Worm (Caenorhabditis elegans) whole organism, L4 larva: ENCODE measurements around the gene fkb-1.
A peak's percentile ranks its signal among the peaks of the same experiment; 100 is the strongest.

ENCODE experiments used
- D1046.2 ChIP-seq: fragments of 200-800 bp; sonication (Bioruptor generic); IDR thresholded peaks from 2 replicates; pipeline ENCODE4 v1.3.6; 2022; ENCODE audit warnings: missing genetic modification characterization, missing compliant biosample characterization
- T20F7.1 ChIP-seq: fragments of 200-800 bp; sonication (Bioruptor generic); optimal IDR thresholded peaks from 2 replicates; lab custom pipeline; 2018; ENCODE audit warnings: mild to moderate bottlenecking, missing genetic modification characterization, missing compliant biosample characterization
- T26A8.4 ChIP-seq: fragments of 200-800 bp; sonication (Bioruptor generic); IDR thresholded peaks from 2 replicates; pipeline ENCODE4 v1.3.6; 2022; ENCODE audit warnings: missing genetic modification characterization, missing compliant biosample characterization
- Y48G9A.11 ChIP-seq: fragments of 200-800 bp; sonication (Bioruptor generic); IDR thresholded peaks from 2 replicates; pipeline ENCODE4 v1.3.6; 2022; ENCODE audit warnings: missing genetic modification reagents, missing genetic modification characterization, missing compliant biosample characterization
- ZK546.5 ChIP-seq, 2 experiments: sonication (generic microtip); optimal IDR thresholded peaks; 2 replicates each; lab custom pipeline; 2017; ENCODE audit warnings: missing biosample characterization in 2 of 2, missing genetic modification characterization in 2 of 2
- aha-1 ChIP-seq: fragments of 150-350 bp; peaks from one replicate; lab custom pipeline; 2014; ENCODE audit warnings: missing biosample characterization, missing genetic modification characterization
- aly-2 ChIP-seq: sonication (generic microtip); optimal IDR thresholded peaks from 2 replicates; lab custom pipeline; 2018; ENCODE audit warnings: missing biosample characterization, missing genetic modification characterization
- ceh-20 ChIP-seq: fragments of 200-800 bp; sonication (Bioruptor generic); IDR thresholded peaks from 2 replicates; pipeline ENCODE4 v1.3.6; 2022; ENCODE audit warnings: missing genetic modification reagents, missing genetic modification characterization, missing compliant biosample characterization
- ceh-28 ChIP-seq: fragments of 150-350 bp; optimal IDR thresholded peaks from 2 replicates; lab custom pipeline; 2014; ENCODE audit warnings: missing biosample characterization, missing genetic modification reagents, missing genetic modification characterization
- ceh-82 ChIP-seq: sonication (generic microtip); optimal IDR thresholded peaks from 2 replicates; lab custom pipeline; 2017; ENCODE audit warnings: missing biosample characterization, missing genetic modification characterization
- cey-2 ChIP-seq: sonication (generic microtip); optimal IDR thresholded peaks from 3 replicates; lab custom pipeline; 2017; ENCODE audit warnings: missing genetic modification characterization, mild to moderate bottlenecking, missing compliant biosample characterization, antibody characterized with exemption, borderline replicate concordance; ENCODE audit not compliant: insufficient read depth
- ctbp-1 ChIP-seq: fragments of 200-800 bp; sonication (Bioruptor generic); IDR thresholded peaks from 2 replicates; pipeline ENCODE4 v1.3.6; 2022; ENCODE audit warnings: missing genetic modification reagents, missing genetic modification characterization, missing compliant biosample characterization
- daf-16 ChIP-seq, 3 experiments: sonication (generic microtip); optimal IDR thresholded peaks; 2 replicates each; lab custom pipeline; 2016 to 2017; ENCODE audit warnings: missing genetic modification characterization in 3 of 3, missing genetic modification reagents in 3 of 3, mild to moderate bottlenecking in 2 of 3, missing compliant biosample characterization in 2 of 3, missing biosample characterization in 1 of 3, moderate library complexity in 1 of 3
- dpl-1 ChIP-seq: fragments of 150-350 bp; optimal IDR thresholded peaks from 2 replicates; lab custom pipeline; 2014; ENCODE audit warnings: missing biosample characterization, missing genetic modification reagents, missing genetic modification characterization
- duxl-1 ChIP-seq: sonication (generic microtip); optimal IDR thresholded peaks from 2 replicates; lab custom pipeline; 2016; ENCODE audit warnings: mild to moderate bottlenecking, missing genetic modification characterization, moderate library complexity, missing compliant biosample characterization; ENCODE audit not compliant: poor library complexity
- dve-1 ChIP-seq: sonication (generic microtip); optimal IDR thresholded peaks from 2 replicates; lab custom pipeline; 2017; ENCODE audit warnings: antibody characterized with exemption, mild to moderate bottlenecking, missing genetic modification characterization, missing compliant biosample characterization; ENCODE audit not compliant: insufficient read depth
- gei-8 ChIP-seq: fragments of 200-800 bp; sonication (Bioruptor generic); optimal IDR thresholded peaks from 2 replicates; lab custom pipeline; 2018; ENCODE audit warnings: mild to moderate bottlenecking, missing genetic modification characterization, missing compliant biosample characterization
- hif-1 ChIP-seq, 2 experiments: sonication (generic microtip); optimal IDR thresholded peaks; 2 replicates each; lab custom pipeline; 2016 to 2017; ENCODE audit warnings: missing compliant biosample characterization in 2 of 2, missing genetic modification characterization in 2 of 2, missing genetic modification reagents in 2 of 2, missing genotype in 2 of 2, mild to moderate bottlenecking in 1 of 2
- hlh-11 ChIP-seq: fragments of 200-800 bp; sonication (Bioruptor generic); optimal IDR thresholded peaks from 2 replicates; lab custom pipeline; 2018; ENCODE audit warnings: mild to moderate bottlenecking, missing genetic modification characterization, missing compliant biosample characterization
- hlh-30 ChIP-seq: sonication (generic microtip); optimal IDR thresholded peaks from 2 replicates; lab custom pipeline; 2017; ENCODE audit warnings: antibody characterized with exemption, mild to moderate bottlenecking, missing genetic modification characterization, missing compliant biosample characterization; ENCODE audit not compliant: insufficient read depth
- lir-3 ChIP-seq: sonication (generic microtip); optimal IDR thresholded peaks from 2 replicates; lab custom pipeline; 2016; ENCODE audit warnings: mild to moderate bottlenecking, missing genetic modification characterization, missing compliant biosample characterization
- madf-9 ChIP-seq: fragments of 200-800 bp; sonication (Bioruptor generic); conservative IDR thresholded peaks from 2 replicates; pipeline ENCODE4 v1.3.6; 2022; ENCODE audit warnings: missing genetic modification reagents, missing genetic modification characterization, missing compliant biosample characterization
- mdl-1 ChIP-seq, 2 experiments: fragments of 150-350 bp in 1 of 2; sonication (generic microtip) in 1 of 2; optimal IDR thresholded peaks; 2 replicates each; lab custom pipeline; 2014 to 2017; ENCODE audit warnings: missing biosample characterization in 2 of 2, missing genetic modification characterization in 2 of 2
- mdt-29 ChIP-seq: fragments of 200-800 bp; sonication (Bioruptor generic); IDR thresholded peaks from 2 replicates; pipeline ENCODE4 v1.3.6; 2022; ENCODE audit warnings: missing genetic modification reagents, missing genetic modification characterization, missing compliant biosample characterization
- mep-1 ChIP-seq: fragments of 150-350 bp; sonication (generic microtip); optimal IDR thresholded peaks from 3 replicates; lab custom pipeline; 2014; ENCODE audit warnings: missing biosample characterization, missing genetic modification characterization
- mes-2 ChIP-seq: sonication (generic microtip); optimal IDR thresholded peaks from 2 replicates; lab custom pipeline; 2016; ENCODE audit warnings: missing genotype, mild to moderate bottlenecking, missing genetic modification characterization, missing compliant biosample characterization; ENCODE audit not compliant: poor library complexity, severe bottlenecking
- mxl-3 ChIP-seq: fragments of 200-800 bp; sonication (Bioruptor generic); optimal IDR thresholded peaks from 2 replicates; lab custom pipeline; 2018; ENCODE audit warnings: mild to moderate bottlenecking, missing genetic modification characterization, missing compliant biosample characterization
- nhr-102 ChIP-seq: sonication (generic microtip); optimal IDR thresholded peaks from 2 replicates; lab custom pipeline; 2016; ENCODE audit warnings: mild to moderate bottlenecking, missing genetic modification characterization, moderate library complexity, missing compliant biosample characterization
- nhr-25 ChIP-seq: sonication (generic microtip); optimal IDR thresholded peaks from 2 replicates; lab custom pipeline; 2017; ENCODE audit warnings: missing genetic modification characterization, mild to moderate bottlenecking, missing compliant biosample characterization, antibody characterized with exemption, moderate library complexity, borderline replicate concordance; ENCODE audit not compliant: insufficient read depth
- nhr-28 ChIP-seq: fragments of 150-350 bp; optimal IDR thresholded peaks from 2 replicates; lab custom pipeline; 2014; ENCODE audit warnings: missing biosample characterization, missing genetic modification characterization
- nhr-41 ChIP-seq: fragments of 200-800 bp; sonication (Bioruptor generic); IDR thresholded peaks from 2 replicates; pipeline ENCODE4 v1.3.6; 2022; ENCODE audit warnings: missing genetic modification reagents, missing genetic modification characterization, missing compliant biosample characterization
- nhr-42 ChIP-seq: fragments of 200-800 bp; sonication (Bioruptor generic); IDR thresholded peaks from 2 replicates; pipeline ENCODE4 v1.3.6; 2022; ENCODE audit warnings: missing genetic modification characterization, missing compliant biosample characterization
- nhr-48 ChIP-seq: sonication (generic microtip); optimal IDR thresholded peaks from 2 replicates; lab custom pipeline; 2016; ENCODE audit warnings: mild to moderate bottlenecking, missing genetic modification characterization, missing compliant biosample characterization
- nhr-77 ChIP-seq: fragments of 150-350 bp; optimal IDR thresholded peaks from 2 replicates; lab custom pipeline; 2014; ENCODE audit warnings: missing biosample characterization, missing genetic modification characterization
- tag-97 ChIP-seq: fragments of 200-800 bp; sonication (Bioruptor generic); IDR thresholded peaks from 2 replicates; pipeline ENCODE4 v1.3.6; 2022; ENCODE audit warnings: missing genetic modification characterization, missing compliant biosample characterization
- tra-1 ChIP-seq: fragments of 200-800 bp; sonication (Bioruptor generic); IDR thresholded peaks from 2 replicates; pipeline ENCODE4 v1.3.6; 2022; ENCODE audit warnings: missing genetic modification reagents, missing genetic modification characterization, missing compliant biosample characterization
- unc-39 ChIP-seq: sonication (generic microtip); optimal IDR thresholded peaks from 2 replicates; lab custom pipeline; 2017; ENCODE audit warnings: missing biosample characterization, missing genetic modification characterization
- zag-1 ChIP-seq: fragments of 150-350 bp; optimal IDR thresholded peaks from 2 replicates; lab custom pipeline; 2014; ENCODE audit warnings: missing biosample characterization, missing genetic modification characterization
- zfp-3 ChIP-seq: fragments of 200-800 bp; sonication (Bioruptor generic); conservative IDR thresholded peaks from 2 replicates; pipeline ENCODE4 v1.3.6; 2022; ENCODE audit warnings: missing genetic modification reagents, missing genetic modification characterization, missing compliant biosample characterization
- ztf-7 ChIP-seq: fragments of 150-350 bp; optimal IDR thresholded peaks from 2 replicates; lab custom pipeline; 2014; ENCODE audit warnings: missing biosample characterization, missing genetic modification characterization

Gene fkb-1

DNA sequence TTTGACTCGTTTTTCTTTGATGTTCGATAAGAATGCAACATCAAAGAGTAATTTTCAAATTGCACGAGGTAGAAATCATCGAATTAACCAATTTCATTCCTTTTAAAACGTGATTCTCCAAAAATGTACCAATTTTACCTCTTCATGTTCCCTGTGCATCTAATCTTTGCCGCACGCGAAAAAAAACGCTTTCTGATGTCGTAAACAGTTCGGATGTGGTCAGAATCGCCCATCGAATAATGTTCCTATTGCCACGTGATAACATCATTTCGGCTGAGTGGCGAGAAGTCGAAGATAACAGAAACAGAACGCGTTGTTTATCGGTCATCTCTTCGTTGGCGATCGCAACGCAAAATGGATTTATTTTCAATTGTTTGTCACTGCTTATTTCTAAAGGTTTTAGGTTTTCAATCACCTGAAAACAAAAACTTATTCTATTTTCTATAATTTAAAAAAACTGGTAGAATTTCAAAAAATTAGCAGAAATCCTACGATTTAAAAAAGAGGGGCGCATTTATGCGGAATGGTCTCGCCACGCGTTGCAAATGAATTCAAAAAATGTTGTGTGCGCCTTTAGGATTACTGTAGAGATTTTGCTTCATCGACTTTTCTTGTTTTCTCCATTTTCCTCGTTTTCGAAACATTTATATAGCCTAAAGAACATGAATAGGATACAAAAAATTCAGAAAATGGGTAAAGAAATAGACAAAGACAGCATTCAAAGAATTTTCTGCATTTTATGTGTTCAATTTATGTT is 14.7 kb upstream of the fkb-1 start, which contains the start of gene mogs-1:
Gene mogs-1, minus strand, starts transcription at position 417 of the 757 bp plus-strand sequence.
- TF ChIP-seq tra-1, result 0 out of 2 replicates have a peak, but pooled peaks have one; percentile 5
- no peak for TF ChIP-seq tag-97
- no peak for TF ChIP-seq cey-2 (tag; lab: Kevin White, UChicago)
- peak; percentile 44 for TF ChIP-seq nhr-25 (tag; lab: Kevin White, UChicago)
- peak; percentile 66 for TF ChIP-seq nhr-28
- TF ChIP-seq ZK546.5 (tag; optimal IDR thresholded peaks at IDR 0.05; lab: Kevin White, UChicago), result no peak
- no peak for TF ChIP-seq hif-1 (tag; optimal IDR thresholded peaks at IDR 0.05; lab: Kevin White, UChicago)
- TF ChIP-seq nhr-48 (tag; lab: Kevin White, UChicago), result peak; percentile 24
- TF ChIP-seq nhr-77 (tag; lab: Kevin White, UChicago), result peak; percentile 1
- TF ChIP-seq ceh-28 (tag; lab: Kevin White, UChicago), result no peak
- no peak for TF ChIP-seq madf-9 (GFP tag; lab: Robert Waterston, UW)
- no peak for TF ChIP-seq nhr-41
- peak; percentile 69 for TF ChIP-seq hlh-11 (tag; lab: Kevin White, UChicago)
- no peak for TF ChIP-seq ceh-82 (tag; lab: Kevin White, UChicago)
- TF ChIP-seq mes-2 (tag; lab: Kevin White, UChicago), result peak; percentile 23
- 0 out of 2 replicates have a peak, but pooled peaks have one; percentile 31 for TF ChIP-seq zfp-3
- TF ChIP-seq T26A8.4 (GFP tag; lab: Robert Waterston, UW), result no peak
- TF ChIP-seq dpl-1 (GFP tag; lab: Kevin White, UChicago), result no peak
- TF ChIP-seq nhr-42 (GFP tag; lab: Robert Waterston, UW), result 0 out of 2 replicates have a peak, but pooled peaks have one; percentile 36
- 0 out of 2 replicates have a peak, but pooled peaks have one; percentile 21 for TF ChIP-seq Y48G9A.11 (GFP tag; lab: Robert Waterston, UW)
- 0 out of 2 replicates have a peak, but pooled peaks have one; percentile 53 for TF ChIP-seq mdt-29 (GFP tag; lab: Robert Waterston, UW)
- 0 out of 2 replicates have a peak, but pooled peaks have one; percentile 35 for TF ChIP-seq ceh-20 (GFP tag; lab: Robert Waterston, UW)
- TF ChIP-seq mep-1 (tag; lab: Kevin White, UChicago), result peak; percentile 26
- TF ChIP-seq nhr-102 (tag; lab: Kevin White, UChicago), result peak; percentile 14
- no peak for TF ChIP-seq duxl-1
- no peak for TF ChIP-seq T20F7.1 (GFP tag; lab: Kevin White, UChicago)
- TF ChIP-seq aly-2 (tag; lab: Kevin White, UChicago), result no peak
- peak; percentile 69 for TF ChIP-seq dve-1
- peak in 1 of 2 experiments; percentile 87 for TF ChIP-seq mdl-1 (tag; optimal IDR thresholded peaks at IDR 0.05; lab: Kevin White, UChicago)
- TF ChIP-seq mxl-3 (GFP tag; lab: Kevin White, UChicago), result peak; percentile 81
- no peak for TF ChIP-seq unc-39 (tag; lab: Kevin White, UChicago)
- TF ChIP-seq ztf-7, result no peak
- no peak for TF ChIP-seq zag-1
- no peak for TF ChIP-seq lir-3 (tag; lab: Kevin White, UChicago)
- no peak for TF ChIP-seq gei-8 (GFP tag; lab: Kevin White, UChicago)
- peak; percentile 70 for TF ChIP-seq aha-1 (tag; lab: Kevin White, UChicago)
- no peak for TF ChIP-seq D1046.2 (GFP tag; lab: Robert Waterston, UW)
- TF ChIP-seq hlh-30, result peak; percentile 80
- TF ChIP-seq daf-16 (GFP tag; optimal IDR thresholded peaks at IDR 0.05; lab: Kevin White, UChicago), result no peak
- peak; percentile 78 for TF ChIP-seq daf-16 (tag; optimal IDR thresholded peaks at IDR 0.05; lab: Kevin White, UChicago)
- peak; percentile 38; the same call in 1 of the 2 replicates for TF ChIP-seq ctbp-1
